Worm (Caenorhabditis elegans) whole organism, early embryonic: ENCODE results near the gene C52B11.5.

Experiments
- F13C5.2 ChIP-seq: sonication (generic microtip); optimal IDR thresholded peaks from 2 replicates; lab custom pipeline; 2017; ENCODE audit warnings: mild to moderate bottlenecking, missing genetic modification characterization, inconsistent platforms, missing compliant biosample characterization
- aly-1 ChIP-seq: sonication (generic microtip); optimal IDR thresholded peaks from 2 replicates; lab custom pipeline; 2016; ENCODE audit warnings: missing genetic modification characterization, missing compliant biosample characterization
- ama-1 ChIP-seq: fragments of 150-350 bp; optimal IDR thresholded peaks from 2 replicates; lab custom pipeline; 2014
- ceh-36 ChIP-seq: sonication (generic microtip); optimal IDR thresholded peaks from 2 replicates; lab custom pipeline; 2016; ENCODE audit warnings: missing genetic modification characterization, inconsistent platforms, missing compliant biosample characterization
- ets-7 ChIP-seq: sonication (generic microtip); optimal IDR thresholded peaks from 2 replicates; lab custom pipeline; 2016; ENCODE audit warnings: missing genotype, missing genetic modification characterization, missing compliant biosample characterization
- flt-1 ChIP-seq: fragments of 200-800 bp; sonication (Bioruptor generic); IDR thresholded peaks from 2 replicates; pipeline ENCODE4 v1.3.6; 2022; ENCODE audit warnings: missing genetic modification characterization, missing compliant biosample characterization
- hmbx-1 ChIP-seq: sonication (generic microtip); optimal IDR thresholded peaks from 2 replicates; lab custom pipeline; 2016; ENCODE audit warnings: mild to moderate bottlenecking, missing genetic modification characterization, missing compliant biosample characterization
- hnd-1 ChIP-seq: sonication (generic microtip); optimal IDR thresholded peaks from 2 replicates; lab custom pipeline; 2016; ENCODE audit warnings: missing genetic modification characterization, missing compliant biosample characterization
- tbx-11 ChIP-seq: fragments of 200-800 bp; sonication (Bioruptor generic); IDR thresholded peaks from 2 replicates; pipeline ENCODE4 v1.3.6; 2022; ENCODE audit warnings: missing genetic modification characterization, missing compliant biosample characterization

DNA sequence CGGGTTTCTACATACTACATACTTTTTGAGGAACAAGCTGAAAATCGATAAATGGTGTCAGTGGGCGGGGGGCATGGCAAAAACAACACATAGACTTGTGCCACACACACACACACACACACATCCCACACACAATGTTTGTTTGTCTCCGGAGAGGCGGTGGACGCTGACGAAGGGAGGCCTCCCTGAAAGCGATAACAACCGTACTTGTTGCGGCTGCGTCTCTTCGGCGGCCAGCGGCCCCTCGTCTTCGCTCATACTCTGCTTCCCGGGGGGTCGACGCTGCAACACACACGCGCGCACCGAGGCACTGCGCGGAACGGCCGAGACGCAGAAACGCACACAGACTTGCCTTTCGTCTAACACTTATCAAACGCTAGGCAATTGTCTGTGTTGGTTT is 47.1 kb downstream of the C52B11.5 start:
- no peak for TF ChIP-seq hnd-1 (tag; lab: Kevin White, UChicago)
- TF ChIP-seq ama-1 (lab: Kevin White, UChicago), result no peak
- TF ChIP-seq ceh-36 (tag; lab: Kevin White, UChicago), result peak; percentile 22
- TF ChIP-seq aly-1 (tag; lab: Kevin White, UChicago), result peak; percentile 53
- peak; percentile 53 for TF ChIP-seq F13C5.2
- no peak for TF ChIP-seq tbx-11
- TF ChIP-seq flt-1 (GFP tag; lab: Robert Waterston, UW), result no peak
- no peak for TF ChIP-seq hmbx-1 (tag; lab: Kevin White, UChicago)
- TF ChIP-seq ets-7 (tag; lab: Kevin White, UChicago), result no peak
